Worm (Caenorhabditis elegans): ENCODE results near the gene C35A5.10.

The C35A5.10 gene

ce11 chrV:10503893-10504292 is at the start of gene C35A5.10:
Gene C35A5.10, plus strand, starts transcription at chrV:10504193.
- TF ChIP-seq nhr-237 (tag; optimal IDR thresholded peaks at IDR 0.05) (no peak), nhr-25 (tag; optimal IDR thresholded peaks at IDR 0.05) (no peak), nhr-11 (tag; optimal IDR thresholded peaks at IDR 0.05) (no peak), elt-2 (tag; optimal IDR thresholded peaks at IDR 0.05) (no peak), hmg-11 (tag; optimal IDR thresholded peaks at IDR 0.05) (no peak), sea-2 (GFP tag; optimal IDR thresholded peaks at IDR 0.05) (no peak), nhr-77 (tag; optimal IDR thresholded peaks at IDR 0.05) (no peak), nhr-12 (tag; optimal IDR thresholded peaks at IDR 0.05) (no peak), ama-1 (optimal IDR thresholded peaks at IDR 0.05) (no peak), ceh-28 (tag; optimal IDR thresholded peaks at IDR 0.05) (no peak), lin-39 (tag; optimal IDR thresholded peaks at IDR 0.05) (no peak), zag-1 (tag; optimal IDR thresholded peaks at IDR 0.05) (no peak), tbx-2 (tag; optimal IDR thresholded peaks at IDR 0.05) (no peak), daf-12 (tag; optimal IDR thresholded peaks at IDR 0.05) (no peak), unc-39 (tag; optimal IDR thresholded peaks at IDR 0.05) (no peak), ceh-82 (tag; optimal IDR thresholded peaks at IDR 0.05) (no peak)

ce11 chrV:10457247-10457646 is 46.7 kb upstream of the C35A5.10 start, which contains the start of gene F22E12.1:
Gene F22E12.1, minus strand, starts transcription at chrV:10457347.
- no peak for TF ChIP-seq lin-39 (tag; optimal IDR thresholded peaks at IDR 0.05)
- no peak for TF ChIP-seq lin-15B (tag; optimal IDR thresholded peaks at IDR 0.05)
- no peak for TF ChIP-seq ceh-9 (tag; optimal IDR thresholded peaks at IDR 0.05)
- no peak for TF ChIP-seq nhr-25 (tag; optimal IDR thresholded peaks at IDR 0.05)
- no peak for TF ChIP-seq skn-1 (tag; optimal IDR thresholded peaks at IDR 0.05)
- TF ChIP-seq nhr-28 (tag; optimal IDR thresholded peaks at IDR 0.05) = no peak
- no peak for TF ChIP-seq eor-1 (tag; optimal IDR thresholded peaks at IDR 0.05)
- no peak for TF ChIP-seq sea-2 (GFP tag; optimal IDR thresholded peaks at IDR 0.05)
- no peak for TF ChIP-seq nhr-237 (tag; optimal IDR thresholded peaks at IDR 0.05)
- TF ChIP-seq R02D3.7 (tag; optimal IDR thresholded peaks at IDR 0.05) = no peak
- no peak for TF ChIP-seq daf-12 (tag; optimal IDR thresholded peaks at IDR 0.05)
- TF ChIP-seq egl-27 (tag; optimal IDR thresholded peaks at IDR 0.05) = no peak
- no peak for TF ChIP-seq zag-1 (tag; optimal IDR thresholded peaks at IDR 0.05)
- no peak for TF ChIP-seq aly-2 (tag; optimal IDR thresholded peaks at IDR 0.05)
- TF ChIP-seq ceh-16 (tag; optimal IDR thresholded peaks at IDR 0.05) = no peak
- TF ChIP-seq ama-1 (optimal IDR thresholded peaks at IDR 0.05) = no peak
- TF ChIP-seq elt-2 (tag; optimal IDR thresholded peaks at IDR 0.05) = no peak
- TF ChIP-seq ztf-4 (tag; optimal IDR thresholded peaks at IDR 0.05) = no peak

- TF ChIP-seq elt-1 (tag; optimal IDR thresholded peaks at IDR 0.05) = no peak
- TF ChIP-seq elt-3 (tag; optimal IDR thresholded peaks at IDR 0.05) = peak in 1 of 3 experiments; percentile 9
- no peak for TF ChIP-seq mdl-1 (tag; optimal IDR thresholded peaks at IDR 0.05)
- TF ChIP-seq jun-1 (tag; optimal IDR thresholded peaks at IDR 0.05) = no peak
- TF ChIP-seq ceh-9 (tag; optimal IDR thresholded peaks at IDR 0.05) = no peak
- no peak for TF ChIP-seq ceh-16 (tag; optimal IDR thresholded peaks at IDR 0.05)
- no peak for TF ChIP-seq ZK546.5 (tag; optimal IDR thresholded peaks at IDR 0.05)
- no peak for TF ChIP-seq ceh-82 (tag; optimal IDR thresholded peaks at IDR 0.05)
- TF ChIP-seq nhr-11 (tag; optimal IDR thresholded peaks at IDR 0.05) = no peak
- TF ChIP-seq nhr-43 (tag; optimal IDR thresholded peaks at IDR 0.05; ENCODE audit: poor library complexity, severe bottlenecking) = peak; percentile 34
- TF ChIP-seq fkh-10 (GFP tag; optimal IDR thresholded peaks at IDR 0.05) = no peak
- TF ChIP-seq egl-5 (tag; optimal IDR thresholded peaks at IDR 0.05) = no peak
- no peak for TF ChIP-seq zag-1 (tag; optimal IDR thresholded peaks at IDR 0.05)
These were observed 43.3 kb upstream of the C35A5.10 start for ce11 chrV:10460685-10461084.

- no peak for TF ChIP-seq ztf-4 (tag; optimal IDR thresholded peaks at IDR 0.05)
- no peak for TF ChIP-seq pqm-1 (tag; optimal IDR thresholded peaks at IDR 0.05)
- TF ChIP-seq mdl-1 (tag; optimal IDR thresholded peaks at IDR 0.05) = no peak
- no peak for TF ChIP-seq nhr-77 (tag; optimal IDR thresholded peaks at IDR 0.05)
- TF ChIP-seq unc-39 (tag; optimal IDR thresholded peaks at IDR 0.05) = no peak
These were observed 41.9 kb upstream of the C35A5.10 start, which contains the start of gene chw-1 for ce11 chrV:10462066-10462465. Gene chw-1, plus strand, starts transcription at chrV:10462282.

ce11 chrV:10463276-10463675 is 40.7 kb upstream of the C35A5.10 start, which contains the start of gene F22E12.3:
Gene F22E12.3, minus strand, starts transcription at chrV:10463376.
- no peak for TF ChIP-seq nhr-77 (tag; optimal IDR thresholded peaks at IDR 0.05)
- peak; percentile 10 for TF ChIP-seq ama-1 (optimal IDR thresholded peaks at IDR 0.05)
